Worm (Caenorhabditis elegans) whole organism, L3 larva: Measurements from ENCODE around the gene F59A6.4.
A peak's percentile ranks its signal among the peaks of the same experiment; 100 is the strongest.

Experiments used
- R02D3.7 ChIP-seq: fragments of 150-350 bp; optimal IDR thresholded peaks from 2 replicates; lab custom pipeline; 2014; ENCODE audit warnings: missing biosample characterization, missing genetic modification characterization
- ZK546.5 ChIP-seq: sonication (generic microtip); optimal IDR thresholded peaks from 2 replicates; lab custom pipeline; 2017; ENCODE audit warnings: missing biosample characterization, missing genetic modification characterization
- aly-2 ChIP-seq: fragments of 150-350 bp; optimal IDR thresholded peaks from 2 replicates; lab custom pipeline; 2014; ENCODE audit warnings: missing biosample characterization, missing genetic modification characterization
- ama-1 ChIP-seq: fragments of 150-350 bp; optimal IDR thresholded peaks from 2 replicates; lab custom pipeline; 2018
- ceh-28 ChIP-seq: fragments of 150-350 bp; optimal IDR thresholded peaks from 2 replicates; lab custom pipeline; 2014; ENCODE audit warnings: missing biosample characterization, missing genetic modification reagents, missing genetic modification characterization
- ceh-82 ChIP-seq: fragments of 150-350 bp; optimal IDR thresholded peaks from 2 replicates; lab custom pipeline; 2014; ENCODE audit warnings: missing biosample characterization, missing genetic modification characterization
- ceh-9 ChIP-seq: sonication (generic microtip); optimal IDR thresholded peaks from 2 replicates; lab custom pipeline; 2018; ENCODE audit warnings: missing biosample characterization, missing genetic modification characterization
- egl-27 ChIP-seq: sonication (generic microtip); optimal IDR thresholded peaks from 4 replicates; lab custom pipeline; 2017; ENCODE audit warnings: missing biosample characterization, missing genetic modification reagents, missing genetic modification characterization
- egl-5 ChIP-seq: fragments of 150-350 bp; optimal IDR thresholded peaks from 2 replicates; lab custom pipeline; 2017; ENCODE audit warnings: missing biosample characterization, missing genetic modification reagents, missing genetic modification characterization, inconsistent platforms
- elt-1 ChIP-seq: fragments of 150-350 bp; optimal IDR thresholded peaks from 2 replicates; lab custom pipeline; 2014; ENCODE audit warnings: missing biosample characterization, missing genetic modification characterization
- elt-2 ChIP-seq: sonication (generic microtip); optimal IDR thresholded peaks from 2 replicates; lab custom pipeline; 2016; ENCODE audit warnings: missing genetic modification reagents, mild to moderate bottlenecking, missing genetic modification characterization, missing compliant biosample characterization
- elt-3 ChIP-seq, 3 experiments: fragments of 150-350 bp in 1 of 3; sonication (generic microtip) in 2 of 3; optimal IDR thresholded peaks; 2 replicates in 2 of 3; 4 replicates in 1 of 3; lab custom pipeline; 2014 to 2017; ENCODE audit warnings: missing biosample characterization in 3 of 3, missing genetic modification characterization in 3 of 3
- eor-1 ChIP-seq, 2 experiments: fragments of 150-350 bp; optimal IDR thresholded peaks; 2 replicates each; lab custom pipeline; 2014 to 2018; ENCODE audit warnings: missing biosample characterization in 2 of 2, missing genetic modification characterization in 2 of 2
- fkh-10 ChIP-seq: sonication (generic microtip); optimal IDR thresholded peaks from 2 replicates; lab custom pipeline; 2017; ENCODE audit warnings: missing biosample characterization, missing genetic modification reagents, missing genetic modification characterization
- fkh-2 ChIP-seq: fragments of 150-350 bp; optimal IDR thresholded peaks from 2 replicates; lab custom pipeline; 2014; ENCODE audit warnings: missing biosample characterization, missing genetic modification reagents, missing genetic modification characterization
- hmg-11 ChIP-seq: sonication (generic microtip); optimal IDR thresholded peaks from 2 replicates; lab custom pipeline; 2016; ENCODE audit warnings: missing genetic modification characterization, missing compliant biosample characterization
- jun-1 ChIP-seq: fragments of 150-350 bp; optimal IDR thresholded peaks from 2 replicates; lab custom pipeline; 2014; ENCODE audit warnings: missing biosample characterization, missing genetic modification reagents, missing genetic modification characterization
- lin-15B ChIP-seq: fragments of 150-350 bp; optimal IDR thresholded peaks from 2 replicates; lab custom pipeline; 2014; ENCODE audit warnings: missing biosample characterization, missing genetic modification characterization
- lin-39 ChIP-seq: fragments of 150-350 bp; optimal IDR thresholded peaks from 2 replicates; lab custom pipeline; 2018; ENCODE audit warnings: missing biosample characterization, missing genetic modification reagents, missing genetic modification characterization
- lsy-12 ChIP-seq: sonication (generic microtip); optimal IDR thresholded peaks from 2 replicates; lab custom pipeline; 2016; ENCODE audit warnings: mild to moderate bottlenecking, missing genetic modification characterization, missing compliant biosample characterization
- mml-1 ChIP-seq: fragments of 150-350 bp; sonication (generic microtip); optimal IDR thresholded peaks from 3 replicates; lab custom pipeline; 2014; ENCODE audit warnings: missing biosample characterization, missing genetic modification characterization
- nfya-1 ChIP-seq: sonication (generic microtip); optimal IDR thresholded peaks from 2 replicates; lab custom pipeline; 2017; ENCODE audit warnings: missing genetic modification characterization, mild to moderate bottlenecking, missing compliant biosample characterization, antibody characterized with exemption, moderate library complexity; ENCODE audit not compliant: insufficient read depth
- nhr-11 ChIP-seq: fragments of 150-350 bp; optimal IDR thresholded peaks from 2 replicates; lab custom pipeline; 2014; ENCODE audit warnings: missing biosample characterization, missing genetic modification characterization
- nhr-23 ChIP-seq: fragments of 150-350 bp; optimal IDR thresholded peaks from 2 replicates; lab custom pipeline; 2014; ENCODE audit warnings: missing biosample characterization, missing genetic modification reagents, missing genetic modification characterization
- nhr-237 ChIP-seq: fragments of 150-350 bp; optimal IDR thresholded peaks from 2 replicates; lab custom pipeline; 2014; ENCODE audit warnings: missing biosample characterization, missing genetic modification characterization
- nhr-25 ChIP-seq: sonication (generic microtip); optimal IDR thresholded peaks from 2 replicates; lab custom pipeline; 2017; ENCODE audit warnings: missing biosample characterization, missing genetic modification characterization
- nhr-67 ChIP-seq: fragments of 150-350 bp; optimal IDR thresholded peaks from 2 replicates; lab custom pipeline; 2014; ENCODE audit warnings: missing biosample characterization, missing genetic modification characterization
- nhr-76 ChIP-seq: fragments of 150-350 bp; sonication (generic microtip); optimal IDR thresholded peaks from 5 replicates; lab custom pipeline; 2014; ENCODE audit warnings: missing biosample characterization, missing genetic modification characterization
- nhr-77 ChIP-seq: fragments of 150-350 bp; optimal IDR thresholded peaks from 2 replicates; lab custom pipeline; 2014; ENCODE audit warnings: missing biosample characterization, missing genetic modification characterization
- pha-4 ChIP-seq: fragments of 150-350 bp; optimal IDR thresholded peaks from 2 replicates; lab custom pipeline; 2014; ENCODE audit warnings: missing biosample characterization, missing genetic modification reagents, missing genetic modification characterization
- pqm-1 ChIP-seq: fragments of 150-350 bp; optimal IDR thresholded peaks from 2 replicates; lab custom pipeline; 2017; ENCODE audit warnings: missing biosample characterization, missing genetic modification characterization, inconsistent platforms
- sea-2 ChIP-seq: fragments of 150-350 bp; sonication (generic microtip); optimal IDR thresholded peaks from 4 replicates; lab custom pipeline; 2014; ENCODE audit warnings: missing biosample characterization, missing genetic modification reagents, missing genetic modification characterization
- skn-1 ChIP-seq: fragments of 150-350 bp; optimal IDR thresholded peaks from 2 replicates; lab custom pipeline; 2014; ENCODE audit warnings: missing biosample characterization, missing genetic modification characterization
- snpc-4 ChIP-seq: fragments of 150-350 bp; optimal IDR thresholded peaks from 2 replicates; lab custom pipeline; 2014; ENCODE audit warnings: missing biosample characterization, missing genetic modification characterization
- tbx-2 ChIP-seq: sonication (generic microtip); optimal IDR thresholded peaks from 2 replicates; lab custom pipeline; 2016; ENCODE audit warnings: mild to moderate bottlenecking, missing genetic modification characterization, missing compliant biosample characterization
- unc-62 ChIP-seq: fragments of 150-350 bp; sonication (generic microtip); optimal IDR thresholded peaks from 4 replicates; lab custom pipeline; 2014; ENCODE audit warnings: missing biosample characterization, missing genetic modification reagents, missing genetic modification characterization
- ztf-11 ChIP-seq: fragments of 150-350 bp; optimal IDR thresholded peaks from 2 replicates; lab custom pipeline; 2014; ENCODE audit warnings: missing biosample characterization, missing genetic modification characterization

F59A6.4 gene

ce11 chrII:5033935-5034334 is 29.1 kb downstream of the F59A6.4 start, which contains the start of gene F33G12.3:
TSS of gene F33G12.3 (minus strand) at chrII:5034035.
- TF ChIP-seq nhr-67 (tag; lab: Kevin White, UChicago): no peak
- TF ChIP-seq, all 47 proteins: peak for 0

- no peak for TF ChIP-seq mml-1 (tag; lab: Kevin White, UChicago)
- no peak for TF ChIP-seq nhr-237 (tag; lab: Kevin White, UChicago)
- no peak for TF ChIP-seq elt-1 (tag; lab: Kevin White, UChicago)
- TF ChIP-seq elt-2 (tag; lab: Kevin White, UChicago): peak; percentile 32
- peak; percentile 12 for TF ChIP-seq nhr-77
- TF ChIP-seq, all 47 proteins: peak for 2
These were observed 31.2 kb downstream of the F59A6.4 start, which contains the start of gene lrr-1 for ce11 chrII:5036128-5036527. TSS of gene lrr-1 (minus strand) at chrII:5036439.

ce11 chrII:5039912-5040311 is 35.0 kb downstream of the F59A6.4 start, which contains the start of gene golg-2:
TSS of gene golg-2 (minus strand) at chrII:5040091.
- TF ChIP-seq snpc-4 (tag; lab: Kevin White, UChicago) (no peak), ZK546.5 (tag; lab: Kevin White, UChicago) (no peak), R02D3.7 (tag; lab: Kevin White, UChicago) (no peak), unc-62 (no peak), jun-1 (tag; lab: Kevin White, UChicago) (no peak), pha-4 (tag; lab: Kevin White, UChicago) (peak; percentile 37), ztf-11 (tag; lab: Kevin White, UChicago) (no peak), nfya-1 (tag; lab: Kevin White, UChicago) (peak; percentile 17), ama-1 (peak; percentile 47), hmg-11 (tag; lab: Kevin White, UChicago) (peak; percentile 20), lin-39 (no peak), elt-2 (tag; lab: Kevin White, UChicago) (peak; percentile 48), nhr-25 (tag; lab: Kevin White, UChicago) (no peak), pqm-1 (tag; lab: Kevin White, UChicago) (no peak), elt-3 (tag; optimal IDR thresholded peaks at IDR 0.05; lab: Kevin White, UChicago) (no peak), nhr-23 (tag; lab: Kevin White, UChicago) (no peak)

- TF ChIP-seq pha-4 (tag; lab: Kevin White, UChicago) (peak; percentile 5), ceh-82 (tag; lab: Kevin White, UChicago) (no peak)
- TF ChIP-seq, all 47 proteins: peak for 1
These were observed 35.8 kb downstream of the F59A6.4 start, which contains the start of gene F33G12.7 for ce11 chrII:5040631-5041156. TSS of gene F33G12.7 (minus strand) at chrII:5040681.

DNA sequence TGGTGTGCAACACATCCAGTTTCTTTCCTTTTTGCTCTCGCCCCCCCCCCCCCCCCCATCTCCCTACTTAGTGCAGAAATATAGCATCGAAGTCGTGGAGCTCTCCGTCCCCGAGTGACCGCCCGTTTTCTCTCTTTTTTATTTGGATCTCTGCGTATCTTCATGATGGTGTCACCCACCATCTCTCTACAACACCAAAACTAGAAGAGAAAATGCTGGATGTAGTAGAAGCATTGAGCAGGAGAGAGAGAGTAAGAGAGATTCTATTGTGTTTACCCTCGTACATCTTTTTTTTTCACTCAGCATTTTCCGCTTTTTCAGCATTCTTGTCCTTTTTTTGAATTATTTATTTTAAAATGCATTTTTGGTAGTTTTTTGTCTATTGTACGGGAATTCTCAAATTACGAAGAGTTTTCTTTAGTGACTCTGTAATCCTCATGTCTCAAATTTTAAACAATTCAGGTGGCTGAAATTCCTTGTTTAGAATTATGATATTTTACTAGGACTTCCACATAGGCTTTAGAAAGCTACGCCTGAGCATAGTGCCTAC is 37.6 kb downstream of the F59A6.4 start:
- peak; percentile 52 for TF ChIP-seq nfya-1 (tag; lab: Kevin White, UChicago)
- peak; percentile 23 for TF ChIP-seq lin-15B (tag; lab: Kevin White, UChicago)
- TF ChIP-seq hmg-11 (tag; lab: Kevin White, UChicago): peak; percentile 55
- TF ChIP-seq aly-2 (tag; lab: Kevin White, UChicago): no peak
- TF ChIP-seq lin-39: peak; percentile 23

DNA sequence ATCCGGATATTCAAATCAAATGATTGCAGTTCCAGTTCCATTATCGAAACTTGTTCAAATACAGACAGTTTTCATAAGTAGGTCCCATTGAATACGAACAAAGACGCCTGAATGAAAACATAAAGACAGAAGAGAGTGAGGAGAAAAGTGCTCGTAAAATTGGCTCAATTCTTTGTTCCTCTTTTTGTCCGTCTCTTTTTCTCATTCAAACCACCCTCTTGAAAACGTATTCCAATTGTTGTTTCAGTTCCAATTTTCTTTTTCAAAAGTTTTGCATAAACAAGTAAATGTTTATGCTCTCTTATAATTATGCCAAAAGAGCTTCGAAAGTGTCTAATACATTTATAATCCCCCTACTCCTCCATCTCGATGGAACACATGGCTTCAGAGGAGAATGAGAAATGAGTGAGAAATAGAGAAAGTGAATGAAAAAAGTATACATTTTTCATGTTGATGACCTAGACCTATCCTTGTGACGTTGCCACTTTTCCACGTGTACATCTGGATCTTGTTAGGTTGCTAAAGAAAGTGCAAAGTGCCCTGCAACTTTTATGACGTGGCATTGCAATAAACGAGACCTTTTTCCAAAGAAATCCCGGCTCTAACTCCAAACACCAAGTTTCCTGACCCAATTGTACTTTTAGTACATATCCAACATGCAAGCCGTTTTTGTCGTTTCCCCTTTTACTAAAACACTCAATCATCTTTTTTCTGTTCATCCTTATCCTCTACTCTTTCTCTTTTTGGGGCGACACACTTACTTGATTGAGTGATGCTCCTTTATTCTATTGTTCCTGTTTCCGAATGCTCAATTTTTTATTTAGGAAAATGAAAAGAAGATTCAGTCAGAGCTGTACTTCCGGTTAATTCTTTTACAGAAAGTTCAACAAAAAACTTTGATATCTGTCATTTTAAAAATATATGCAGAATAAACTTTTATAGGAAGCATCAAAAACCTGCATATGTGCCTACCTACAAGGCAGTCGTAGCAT is 41.6 kb downstream of the F59A6.4 start:
- no peak for TF ChIP-seq skn-1 (tag; lab: Kevin White, UChicago)
- TF ChIP-seq nhr-76 (tag; lab: Kevin White, UChicago): no peak
- TF ChIP-seq ceh-28 (tag; lab: Kevin White, UChicago): no peak
- no peak for TF ChIP-seq nhr-11 (tag; lab: Kevin White, UChicago)
- TF ChIP-seq mml-1 (tag; lab: Kevin White, UChicago): no peak
- TF ChIP-seq fkh-2 (tag; lab: Kevin White, UChicago): peak; percentile 84
- peak; percentile 3 for TF ChIP-seq unc-62
- no peak for TF ChIP-seq aly-2 (tag; lab: Kevin White, UChicago)
- no peak for TF ChIP-seq elt-1 (tag; lab: Kevin White, UChicago)
- TF ChIP-seq ceh-9 (tag; lab: Kevin White, UChicago): no peak
- TF ChIP-seq tbx-2 (tag; lab: Kevin White, UChicago): no peak
- no peak for TF ChIP-seq nhr-25 (tag; lab: Kevin White, UChicago)
- TF ChIP-seq sea-2: no peak
- TF ChIP-seq ama-1: no peak
- peak; percentile 9 for TF ChIP-seq hmg-11 (tag; lab: Kevin White, UChicago)
- TF ChIP-seq elt-3 (tag; optimal IDR thresholded peaks at IDR 0.05; lab: Kevin White, UChicago): no peak
- no peak for TF ChIP-seq ceh-82 (tag; lab: Kevin White, UChicago)
- no peak for TF ChIP-seq pqm-1 (tag; lab: Kevin White, UChicago)
- TF ChIP-seq ztf-11 (tag; lab: Kevin White, UChicago): no peak
- no peak for TF ChIP-seq egl-27 (tag; lab: Kevin White, UChicago)
- no peak for TF ChIP-seq snpc-4 (tag; lab: Kevin White, UChicago)
- no peak for TF ChIP-seq lsy-12
- no peak for TF ChIP-seq eor-1 (tag; optimal IDR thresholded peaks at IDR 0.05; lab: Kevin White, UChicago)
- peak; percentile 90 for TF ChIP-seq fkh-10 (GFP tag; lab: Kevin White, UChicago)
- peak; percentile 3 for TF ChIP-seq egl-5 (tag; lab: Kevin White, UChicago)
